Worm (Caenorhabditis elegans) whole organism, young adult: ENCODE measurements around the gene eif-3.D.

Source experiments
- ama-1 ChIP-seq, 3 experiments: fragments of 150-350 bp in 1 of 3; sonication (generic microtip) in 2 of 3; optimal IDR thresholded peaks; 2 replicates each; lab custom pipeline; 2014 to 2018; ENCODE audit warnings: missing biosample characterization in 2 of 3, missing genetic modification characterization in 2 of 3, missing genetic modification reagents in 2 of 3
- dox-1 ChIP-seq: fragments of 200-800 bp; sonication (Bioruptor generic); IDR thresholded peaks from 2 replicates; pipeline ENCODE4 v1.3.6; 2022; ENCODE audit warnings: missing genetic modification reagents, missing genetic modification characterization, missing compliant biosample characterization
- efl-1 ChIP-seq: fragments of 150-350 bp; optimal IDR thresholded peaks from 2 replicates; lab custom pipeline; 2014; ENCODE audit warnings: missing biosample characterization, missing genetic modification reagents, missing genetic modification characterization
- egrh-3 ChIP-seq: fragments of 200-800 bp; sonication (Bioruptor generic); IDR thresholded peaks from 2 replicates; pipeline ENCODE4 v1.3.6; 2022; ENCODE audit warnings: missing genetic modification reagents, missing genetic modification characterization, missing compliant biosample characterization
- hmg-1.2 ChIP-seq: fragments of 200-800 bp; sonication (Bioruptor generic); IDR thresholded peaks from 2 replicates; pipeline ENCODE4 v1.3.6; 2022; ENCODE audit warnings: missing genetic modification reagents, missing genetic modification characterization, missing compliant biosample characterization
- hrde-1 ChIP-seq: sonication (generic microtip); optimal IDR thresholded peaks from 2 replicates; lab custom pipeline; 2016; ENCODE audit warnings: missing genetic modification characterization, mild to moderate bottlenecking, missing compliant biosample characterization, moderate library complexity, missing genotype, missing genetic modification reagents, borderline replicate concordance
- nhr-27 ChIP-seq: fragments of 200-800 bp; sonication (Bioruptor generic); optimal IDR thresholded peaks from 2 replicates; lab custom pipeline; 2018; ENCODE audit warnings: mild to moderate bottlenecking, missing genetic modification characterization, moderate library complexity, missing compliant biosample characterization
- rcor-1 ChIP-seq: fragments of 200-800 bp; sonication (Bioruptor generic); IDR thresholded peaks from 2 replicates; pipeline ENCODE4 v1.3.6; 2022; ENCODE audit warnings: missing genetic modification reagents, missing genetic modification characterization, missing compliant biosample characterization
- ztf-3 ChIP-seq: fragments of 200-800 bp; sonication (Bioruptor generic); optimal IDR thresholded peaks from 2 replicates; lab custom pipeline; 2018; ENCODE audit warnings: mild to moderate bottlenecking, missing genetic modification characterization, missing compliant biosample characterization

Gene eif-3.D

DNA sequence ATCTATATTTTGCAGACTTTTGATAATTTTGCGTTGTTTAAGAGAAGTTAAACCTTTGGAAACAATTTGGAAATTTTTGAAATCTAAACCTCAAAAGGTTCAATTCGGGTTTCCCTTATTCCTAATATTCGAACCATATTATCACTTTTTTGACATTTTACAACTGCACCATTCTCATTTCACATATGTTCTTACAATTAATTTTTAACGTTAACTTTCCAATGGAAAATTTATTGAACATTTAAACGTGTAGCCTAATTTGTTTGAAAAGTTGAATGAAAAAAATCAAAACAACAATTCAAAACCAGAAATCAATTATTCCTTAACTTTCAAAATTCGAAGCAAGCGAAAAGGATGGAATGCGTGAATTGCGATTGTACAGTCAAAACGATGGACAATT lies 47.4 kb downstream of the eif-3.D start, which contains the start of gene ZK637.12:
Gene ZK637.12, plus strand, starts transcription at position 301 of the 400 bp plus-strand sequence.
- TF ChIP-seq ztf-3 (GFP tag; lab: Kevin White, UChicago) (no peak), hrde-1 (no peak)
- TF ChIP-seq, all 124 proteins: peak for 0

DNA sequence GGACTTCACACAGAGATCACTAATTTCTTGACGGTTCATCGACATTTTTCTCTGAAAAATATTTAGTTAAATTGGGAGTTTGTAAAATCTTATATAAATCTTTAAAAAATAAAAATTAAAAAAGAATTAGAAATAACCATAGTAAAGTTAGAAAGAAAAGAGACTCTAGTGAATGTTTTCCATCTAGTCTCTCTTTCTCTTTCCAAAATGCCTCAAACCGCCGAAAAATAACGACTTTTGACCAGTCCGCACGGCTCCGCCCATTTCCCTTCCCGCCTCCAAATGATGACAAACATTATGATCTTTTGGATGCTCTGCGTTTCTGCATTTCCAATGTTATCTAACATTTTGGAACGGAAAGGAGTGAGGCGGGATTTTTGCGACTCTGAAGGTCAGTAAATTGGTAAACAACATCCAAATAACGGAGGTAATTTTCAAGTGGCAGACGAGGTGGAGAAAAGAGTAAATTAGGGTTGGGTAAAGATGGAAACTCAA lies 48.1 kb downstream of the eif-3.D start, which contains the start of gene glb-1:
Gene glb-1, minus strand, starts transcription at position 51 of the 495 bp plus-strand sequence.
- peak; percentile 73 for TF ChIP-seq efl-1 (GFP tag; lab: Kevin White, UChicago)
- no peak for TF ChIP-seq egrh-3 (GFP tag; lab: Robert Waterston, UW)
- TF ChIP-seq hmg-1.2 (GFP tag; lab: Robert Waterston, UW), result peak; percentile 65
- TF ChIP-seq, all 124 proteins: peak for 2

DNA sequence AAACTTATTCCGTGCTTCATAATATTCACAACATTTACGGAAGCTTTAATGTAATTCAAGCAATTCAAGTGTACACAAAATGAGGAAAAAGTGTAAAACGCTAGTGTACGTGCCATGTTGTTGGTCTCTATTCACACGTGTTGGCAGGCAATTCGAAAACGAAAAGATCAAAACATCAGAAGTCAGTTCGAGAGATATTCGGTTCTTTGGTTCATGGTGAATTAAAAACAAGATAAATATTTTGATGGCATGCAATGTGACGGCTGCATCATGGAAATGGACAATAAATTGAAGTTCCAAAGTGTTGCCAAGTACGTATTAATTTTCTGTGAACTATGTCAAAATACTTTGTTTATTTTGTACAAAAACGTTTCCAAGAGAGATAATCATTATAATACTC lies 49.3 kb downstream of the eif-3.D start:
- peak; percentile 63 for TF ChIP-seq ama-1 (optimal IDR thresholded peaks at IDR 0.05; lab: Kevin White, UChicago)
- TF ChIP-seq ama-1 (GFP tag; optimal IDR thresholded peaks at IDR 0.05; lab: Kevin White, UChicago), result no peak
- no peak for TF ChIP-seq dox-1 (GFP tag; lab: Robert Waterston, UW)

DNA sequence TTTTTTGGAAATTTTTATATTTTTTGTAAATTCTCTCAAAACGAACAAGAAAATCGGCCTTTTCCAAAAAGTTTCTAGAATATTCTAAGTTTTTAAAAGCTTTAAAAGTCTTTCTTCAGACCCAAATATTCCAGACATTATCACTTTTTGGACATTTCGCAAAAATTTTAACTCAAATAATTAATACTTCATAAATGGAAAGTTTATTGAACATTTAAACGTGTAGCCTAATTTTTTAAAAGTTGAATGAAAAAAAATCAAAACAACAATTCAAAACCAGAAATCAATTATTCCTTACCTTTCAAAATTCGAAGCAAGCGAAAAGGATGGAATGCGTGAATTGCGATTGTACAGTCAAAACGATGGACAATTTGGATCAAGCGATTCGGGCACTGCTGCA lies 51.6 kb downstream of the eif-3.D start, which contains the start of gene ZK637.15:
Gene ZK637.15, plus strand, starts transcription at position 301 of the 400 bp plus-strand sequence.
- TF ChIP-seq nhr-27 (tag; lab: Kevin White, UChicago), result no peak
- TF ChIP-seq rcor-1 (GFP tag; lab: Robert Waterston, UW), result no peak
- TF ChIP-seq, all 124 proteins: peak for 0
